Fruit fly (Drosophila melanogaster): ENCODE results near the gene Ibf2.

Gene Ibf2

DNA sequence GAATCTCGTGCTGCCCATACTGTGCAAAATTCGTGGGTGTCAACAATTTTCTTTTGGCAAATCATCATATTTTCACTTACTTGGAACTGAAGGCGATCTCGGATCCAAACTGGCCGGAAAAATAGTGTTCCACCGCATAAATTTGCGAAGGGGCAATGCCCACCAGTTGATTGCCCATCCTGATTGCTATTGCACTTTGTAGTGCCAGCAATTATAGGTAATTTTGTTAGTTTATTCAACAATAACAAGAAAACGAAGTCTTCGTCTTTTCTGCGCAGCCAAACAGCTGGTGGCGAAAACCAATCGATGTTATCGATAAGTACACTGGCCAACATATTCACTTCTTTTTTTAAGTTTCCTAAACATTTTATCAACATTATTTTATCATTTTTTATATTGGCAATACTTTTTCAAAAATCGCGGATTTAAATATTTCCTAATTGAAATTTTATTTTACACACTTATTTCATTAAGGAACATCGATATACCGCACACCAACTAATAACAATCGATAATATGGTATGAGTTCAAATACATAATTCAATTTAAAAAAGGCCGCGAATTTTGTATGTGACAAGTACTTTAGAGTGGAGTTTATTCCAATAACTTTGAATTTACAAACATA lies 12.6 kb downstream of the Ibf2 start, which contains the start of gene Vps15 (continued):
- TF ChIP-seq cato (GFP tag; optimal IDR thresholded peaks at IDR 0.05; ENCODE audit: borderline replicate concordance) (peak; percentile 31), HmgZ (tag; optimal IDR thresholded peaks at IDR 0.05) (peak; percentile 85), CG17612 (GFP tag; IDR thresholded peaks at IDR 0.05) (no peak), Adf1 (GFP tag; IDR thresholded peaks at IDR 0.05) (no peak), scrt (GFP tag; optimal IDR thresholded peaks at IDR 0.05) (peak; percentile 65), crol (GFP tag; IDR thresholded peaks at IDR 0.05) (no peak), Dbx (GFP tag; IDR thresholded peaks at IDR 0.05) (peak; percentile 75; the same call in 2 of the 3 replicates), nmo (GFP tag; optimal IDR thresholded peaks at IDR 0.05) (peak; percentile 86), CG12391 (tag; optimal IDR thresholded peaks at IDR 0.05) (peak; percentile 93), schlank (tag; optimal IDR thresholded peaks at IDR 0.05) (no peak), ase (GFP tag; IDR thresholded peaks at IDR 0.05) (peak; percentile 52; the same call in 1 of the 3 replicates), sima (GFP tag; optimal IDR thresholded peaks at IDR 0.05) (peak; percentile 18), org-1 (GFP tag; optimal IDR thresholded peaks at IDR 0.05) (peak; percentile 4), Rfx (GFP tag; IDR thresholded peaks at IDR 0.05) (peak; percentile 84), Hr51 (GFP tag; optimal IDR thresholded peaks at IDR 0.05) (peak; percentile 44 to 83), fd3F (GFP tag; optimal IDR thresholded peaks at IDR 0.05) (peak; percentile 70), lab (GFP tag; optimal IDR thresholded peaks at IDR 0.05) (peak; percentile 85), CG5953 (GFP tag; IDR thresholded peaks at IDR 0.05) (0 out of 2 replicates have a peak, but pooled peaks have one; percentile 6), mirr (GFP tag; optimal IDR thresholded peaks at IDR 0.05) (no peak), peb (GFP tag; IDR thresholded peaks at IDR 0.05) (peak; percentile 62; the same call in 1 of the 2 replicates), CG3281 (GFP tag; optimal IDR thresholded peaks at IDR 0.05) (peak; percentile 72), CG32767 (GFP tag; IDR thresholded peaks at IDR 0.05) (peak; percentile 68), dmrt99B (tag; optimal IDR thresholded peaks at IDR 0.05) (peak; percentile 76), CG1233 (GFP tag; optimal IDR thresholded peaks at IDR 0.05) (peak; percentile 36), CG2129 (GFP tag; IDR thresholded peaks at IDR 0.05; ENCODE audit: partially characterized antibody) (peak; percentile 85), BEAF-32 (GFP tag; optimal IDR thresholded peaks at IDR 0.05) (peak; percentile 83), CG31365 (tag; optimal IDR thresholded peaks at IDR 0.05) (no peak), ab (GFP tag; optimal IDR thresholded peaks at IDR 0.05) (no peak)

DNA sequence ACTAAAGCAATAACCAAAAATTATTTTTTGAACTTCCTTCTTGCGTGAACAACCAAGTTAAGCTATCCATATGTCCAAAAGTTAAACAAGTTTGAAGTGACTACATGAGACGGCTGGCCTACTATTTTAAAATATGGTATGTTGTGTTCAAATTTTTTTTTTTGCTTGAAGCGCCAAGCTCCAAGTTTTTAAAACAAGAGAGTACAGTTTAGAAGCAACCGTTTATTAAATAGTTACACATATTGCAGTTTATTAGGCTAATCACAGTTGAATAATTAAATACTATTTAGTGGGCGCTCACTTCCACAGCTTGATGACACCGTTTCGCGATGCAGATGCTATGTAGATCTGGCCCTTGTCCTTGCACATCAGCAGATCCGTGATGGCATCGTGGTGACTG lies 17.7 kb downstream of the Ibf2 start, which contains the start of gene D1:
Gene D1, minus strand, starts transcription at position 101 of the 400 bp plus-strand sequence.
- no peak for TF ChIP-seq az2 (GFP tag; optimal IDR thresholded peaks at IDR 0.05)
- no peak for TF ChIP-seq jing (GFP tag; optimal IDR thresholded peaks at IDR 0.05)

DNA sequence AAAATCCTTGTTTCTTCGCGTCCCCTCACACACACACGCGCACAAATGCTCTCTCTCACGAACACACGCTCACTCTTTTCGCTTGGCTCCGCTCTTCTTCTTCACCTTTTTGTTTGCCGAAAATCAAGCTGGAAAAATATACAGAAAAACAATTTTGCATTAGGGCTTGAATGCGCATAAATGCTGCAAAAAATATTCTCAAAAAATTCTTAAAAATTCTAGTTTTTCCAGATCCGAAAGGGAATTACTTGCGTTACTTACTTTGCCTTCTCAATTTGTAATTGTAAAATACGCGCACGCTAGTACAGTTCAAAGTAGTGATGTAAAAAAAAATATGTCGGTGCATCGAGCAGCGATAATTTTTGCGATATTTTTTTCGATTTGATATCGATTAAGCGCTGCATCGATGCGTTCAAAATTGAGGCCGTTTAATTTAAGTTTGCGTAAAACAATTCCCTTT lies 18.3 kb downstream of the Ibf2 start:
- TF ChIP-seq CG6272 (GFP tag; IDR thresholded peaks at IDR 0.05) (no peak), CG12769 (tag; optimal IDR thresholded peaks at IDR 0.05) (no peak), Taf1 (GFP tag; IDR thresholded peaks at IDR 0.05) (no peak), vvl (GFP tag; IDR thresholded peaks at IDR 0.05) (no peak), CG18619 (GFP tag; optimal IDR thresholded peaks at IDR 0.05) (no peak), Dll (GFP tag; IDR thresholded peaks at IDR 0.05; ENCODE audit: partially characterized antibody) (peak; percentile 86), CG1647 (GFP tag; optimal IDR thresholded peaks at IDR 0.05) (no peak), CG10274 (GFP tag; optimal IDR thresholded peaks at IDR 0.05) (no peak), H15 (GFP tag; IDR thresholded peaks at IDR 0.05) (no peak), croc (GFP tag; conservative IDR thresholded peaks at IDR 0.05) (no peak), CG13287 (GFP tag; IDR thresholded peaks at IDR 0.05; ENCODE audit: partially characterized antibody) (peak; percentile 91), hbn (GFP tag; IDR thresholded peaks at IDR 0.05; ENCODE audit: partially characterized antibody) (peak; percentile 80), nerfin-2 (GFP tag; IDR thresholded peaks at IDR 0.05; ENCODE audit: partially characterized antibody) (peak; percentile 87), zfh1 (GFP tag; IDR thresholded peaks at IDR 0.05) (no peak), CG5180 (GFP tag; optimal IDR thresholded peaks at IDR 0.05) (no peak), pan (optimal IDR thresholded peaks at IDR 0.05) (no peak), pan (GFP tag; optimal IDR thresholded peaks at IDR 0.05 in 1 of 2, IDR thresholded peaks at IDR 0.05 in 1 of 2) (no peak), bsh (GFP tag; optimal IDR thresholded peaks at IDR 0.05) (peak in 1 of 2 experiments; percentile 17)

All from whole organism, embryonic.